Worm (Caenorhabditis elegans) whole organism, L1 larva: ENCODE results near the gene F53F8.7.

ENCODE experiments used
- C04F5.9 ChIP-seq: sonication (generic microtip); optimal IDR thresholded peaks from 2 replicates; lab custom pipeline; 2016; ENCODE audit warnings: missing genetic modification characterization, missing compliant biosample characterization
- C16A3.4 ChIP-seq: fragments of 150-350 bp; optimal IDR thresholded peaks from 2 replicates; lab custom pipeline; 2014; ENCODE audit warnings: missing biosample characterization, missing genetic modification characterization
- C34B4.2 ChIP-seq: sonication (generic microtip); optimal IDR thresholded peaks from 2 replicates; lab custom pipeline; 2017; ENCODE audit warnings: mild to moderate bottlenecking, missing genetic modification characterization, missing compliant biosample characterization
- F16B12.6 ChIP-seq: fragments of 150-350 bp; optimal IDR thresholded peaks from 2 replicates; lab custom pipeline; 2014; ENCODE audit warnings: missing biosample characterization, missing genetic modification characterization
- Y116A8C.19 ChIP-seq: sonication (generic microtip); optimal IDR thresholded peaks from 2 replicates; lab custom pipeline; 2016; ENCODE audit warnings: missing compliant biosample characterization, missing genetic modification characterization, borderline replicate concordance
- blmp-1 ChIP-seq: fragments of 150-350 bp; optimal IDR thresholded peaks from 2 replicates; lab custom pipeline; 2014; ENCODE audit warnings: missing biosample characterization, missing genetic modification characterization
- ceh-88 ChIP-seq: fragments of 200-800 bp; sonication (Bioruptor generic); IDR thresholded peaks from 2 replicates; pipeline ENCODE4 v1.3.6; 2022; ENCODE audit warnings: missing genetic modification characterization, missing compliant biosample characterization
- ces-1 ChIP-seq: fragments of 150-350 bp; optimal IDR thresholded peaks from 2 replicates; lab custom pipeline; 2014; ENCODE audit warnings: missing biosample characterization, missing genetic modification reagents, missing genetic modification characterization
- dpl-1 ChIP-seq, 3 experiments: fragments of 150-350 bp in 2 of 3; sonication (generic microtip) in 1 of 3; optimal IDR thresholded peaks; 2 replicates each; lab custom pipeline; 2014 to 2017; ENCODE audit warnings: missing biosample characterization in 3 of 3, missing genetic modification characterization in 3 of 3, missing genetic modification reagents in 3 of 3
- efl-1 ChIP-seq, 4 experiments: fragments of 150-350 bp; optimal IDR thresholded peaks in 3 of 4; peaks in 1 of 4; 1 replicate in 1 of 4; 2 replicates in 3 of 4; lab custom pipeline; 2014; ENCODE audit warnings: missing biosample characterization in 2 of 4, missing genetic modification characterization in 2 of 4, missing genetic modification reagents in 2 of 4
- egl-13 ChIP-seq: sonication (generic microtip); optimal IDR thresholded peaks from 2 replicates; lab custom pipeline; 2016; ENCODE audit warnings: missing genotype, missing genetic modification reagents, missing genetic modification characterization, missing compliant biosample characterization
- elt-3 ChIP-seq, 6 experiments: fragments of 150-350 bp in 1 of 6; sonication (generic microtip); optimal IDR thresholded peaks; 2 replicates each; lab custom pipeline; 2017 to 2018; ENCODE audit warnings: missing biosample characterization in 6 of 6, missing genetic modification characterization in 6 of 6, inconsistent platforms in 1 of 6
- fkh-10 ChIP-seq: sonication (generic microtip); optimal IDR thresholded peaks from 2 replicates; lab custom pipeline; 2017; ENCODE audit warnings: missing biosample characterization, missing genetic modification reagents, missing genetic modification characterization
- grh-1 ChIP-seq: fragments of 200-800 bp; sonication (Bioruptor generic); IDR thresholded peaks from 2 replicates; pipeline ENCODE4 v1.3.6; 2022; ENCODE audit warnings: missing genetic modification reagents, missing genetic modification characterization, missing compliant biosample characterization
- hlh-17 ChIP-seq: fragments of 200-800 bp; sonication (Bioruptor generic); optimal IDR thresholded peaks from 2 replicates; lab custom pipeline; 2018; ENCODE audit warnings: missing genetic modification characterization, mild to moderate bottlenecking, missing compliant biosample characterization, moderate library complexity, borderline replicate concordance
- hlh-4 ChIP-seq: sonication (generic microtip); optimal IDR thresholded peaks from 2 replicates; lab custom pipeline; 2016; ENCODE audit warnings: mild to moderate bottlenecking, missing genetic modification characterization, missing compliant biosample characterization
- irx-1 ChIP-seq: sonication (generic microtip); optimal IDR thresholded peaks from 2 replicates; lab custom pipeline; 2016; ENCODE audit warnings: missing genetic modification characterization, missing compliant biosample characterization
- jun-1 ChIP-seq: fragments of 150-350 bp; optimal IDR thresholded peaks from 2 replicates; lab custom pipeline; 2014; ENCODE audit warnings: missing biosample characterization, missing genetic modification reagents, missing genetic modification characterization
- lin-13 ChIP-seq: fragments of 150-350 bp; optimal IDR thresholded peaks from 2 replicates; lab custom pipeline; 2014; ENCODE audit warnings: missing biosample characterization, missing genetic modification reagents, missing genetic modification characterization
- lin-14 ChIP-seq: fragments of 200-800 bp; sonication (Bioruptor generic); optimal IDR thresholded peaks from 2 replicates; lab custom pipeline; 2018; ENCODE audit warnings: mild to moderate bottlenecking, missing genetic modification characterization, moderate library complexity, missing compliant biosample characterization
- lin-39 ChIP-seq: fragments of 150-350 bp; optimal IDR thresholded peaks from 2 replicates; lab custom pipeline; 2014; ENCODE audit warnings: missing biosample characterization, missing genetic modification reagents, missing genetic modification characterization
- lir-3 ChIP-seq: sonication (generic microtip); optimal IDR thresholded peaks from 2 replicates; lab custom pipeline; 2016; ENCODE audit warnings: mild to moderate bottlenecking, missing genetic modification characterization, moderate library complexity, missing compliant biosample characterization; ENCODE audit not compliant: poor library complexity
- lsy-2 ChIP-seq, 2 experiments: fragments of 150-350 bp; optimal IDR thresholded peaks; 2 replicates each; lab custom pipeline; 2014; ENCODE audit warnings: missing biosample characterization in 2 of 2, missing genetic modification characterization in 2 of 2
- mab-9 ChIP-seq: fragments of 200-800 bp; sonication (Bioruptor generic); IDR thresholded peaks from 2 replicates; pipeline ENCODE4 v1.3.6; 2022; ENCODE audit warnings: missing genetic modification reagents, missing genetic modification characterization, missing compliant biosample characterization
- mef-2 ChIP-seq: fragments of 150-350 bp; optimal IDR thresholded peaks from 2 replicates; lab custom pipeline; 2014; ENCODE audit warnings: missing biosample characterization, missing genetic modification characterization
- nhr-11 ChIP-seq: fragments of 150-350 bp; optimal IDR thresholded peaks from 2 replicates; lab custom pipeline; 2014; ENCODE audit warnings: missing biosample characterization, missing genetic modification characterization
- nhr-20 ChIP-seq: sonication (generic microtip); optimal IDR thresholded peaks from 2 replicates; lab custom pipeline; 2016; ENCODE audit warnings: mild to moderate bottlenecking, missing genetic modification characterization, missing compliant biosample characterization
- nhr-237 ChIP-seq: fragments of 150-350 bp; optimal IDR thresholded peaks from 2 replicates; lab custom pipeline; 2014; ENCODE audit warnings: missing biosample characterization, missing genetic modification characterization
- nhr-28 ChIP-seq: fragments of 150-350 bp; optimal IDR thresholded peaks from 2 replicates; lab custom pipeline; 2014; ENCODE audit warnings: missing biosample characterization, missing genetic modification characterization
- nhr-76 ChIP-seq: sonication (generic microtip); optimal IDR thresholded peaks from 2 replicates; lab custom pipeline; 2017; ENCODE audit warnings: missing biosample characterization, missing genetic modification characterization
- nhr-77 ChIP-seq: fragments of 150-350 bp; optimal IDR thresholded peaks from 2 replicates; lab custom pipeline; 2014; ENCODE audit warnings: missing biosample characterization, missing genetic modification characterization
- nhr-84 ChIP-seq: sonication (generic microtip); optimal IDR thresholded peaks from 2 replicates; lab custom pipeline; 2017; ENCODE audit warnings: missing biosample characterization, missing genetic modification characterization
- nhr-85 ChIP-seq: sonication (generic microtip); peaks from one replicate; lab custom pipeline; 2016; ENCODE audit warnings: missing genetic modification characterization, inconsistent platforms, missing compliant biosample characterization
- pag-3 ChIP-seq: sonication (generic microtip); optimal IDR thresholded peaks from 2 replicates; lab custom pipeline; 2017; ENCODE audit warnings: missing genetic modification characterization, mild to moderate bottlenecking, missing compliant biosample characterization, antibody characterized with exemption, borderline replicate concordance; ENCODE audit not compliant: insufficient read depth
- pax-3 ChIP-seq: fragments of 200-800 bp; sonication (Bioruptor generic); optimal IDR thresholded peaks from 2 replicates; lab custom pipeline; 2018; ENCODE audit warnings: mild to moderate bottlenecking, missing genetic modification characterization, moderate library complexity, missing compliant biosample characterization
- sox-4 ChIP-seq: sonication (generic microtip); optimal IDR thresholded peaks from 2 replicates; lab custom pipeline; 2016; ENCODE audit warnings: missing genetic modification characterization, missing compliant biosample characterization
- sptf-1 ChIP-seq: fragments of 150-350 bp; optimal IDR thresholded peaks from 2 replicates; lab custom pipeline; 2014; ENCODE audit warnings: missing biosample characterization, missing genetic modification characterization
- unc-30 ChIP-seq: sonication (generic microtip); optimal IDR thresholded peaks from 2 replicates; lab custom pipeline; 2017; ENCODE audit warnings: missing biosample characterization, missing genetic modification characterization
- unc-62 ChIP-seq: fragments of 150-350 bp; optimal IDR thresholded peaks from 2 replicates; lab custom pipeline; 2014; ENCODE audit warnings: missing biosample characterization, missing genetic modification reagents, missing genetic modification characterization
- unc-86 ChIP-seq: sonication (generic microtip); optimal IDR thresholded peaks from 2 replicates; lab custom pipeline; 2016; ENCODE audit warnings: missing genetic modification characterization, missing compliant biosample characterization
- vab-15 ChIP-seq: sonication (generic microtip); optimal IDR thresholded peaks from 2 replicates; lab custom pipeline; 2017; ENCODE audit warnings: missing genotype, mild to moderate bottlenecking, missing genetic modification characterization, missing compliant biosample characterization
- zag-1 ChIP-seq: fragments of 150-350 bp; optimal IDR thresholded peaks from 2 replicates; lab custom pipeline; 2014; ENCODE audit warnings: missing biosample characterization, missing genetic modification characterization

Gene F53F8.7

ce11 chrV:20692903-20693302 lies 5.3 kb downstream of the F53F8.7 start (continued):
- TF ChIP-seq efl-1 (optimal IDR thresholded peaks at IDR 0.05; lab: Kevin White, UChicago) (no peak), efl-1 (GFP tag; optimal IDR thresholded peaks at IDR 0.05 in 1 of 2; lab: Kevin White, UChicago) (no peak), lin-13 (GFP tag; lab: Kevin White, UChicago) (peak; percentile 23), sox-4 (tag; lab: Kevin White, UChicago) (no peak), nhr-85 (tag; lab: Kevin White, UChicago) (peak; percentile 96), egl-13 (no peak), lir-3 (no peak), unc-30 (tag; lab: Kevin White, UChicago) (no peak), nhr-20 (tag; lab: Kevin White, UChicago) (peak; percentile 70), nhr-76 (tag; lab: Kevin White, UChicago) (no peak), pag-3 (tag; lab: Kevin White, UChicago) (peak; percentile 91), nhr-84 (tag; lab: Kevin White, UChicago) (no peak), hlh-4 (tag; lab: Kevin White, UChicago) (no peak), C16A3.4 (tag; lab: Kevin White, UChicago) (no peak), blmp-1 (peak; percentile 57), nhr-77 (tag; lab: Kevin White, UChicago) (no peak), lin-14 (GFP tag; lab: Kevin White, UChicago) (peak; percentile 69), elt-3 (tag; optimal IDR thresholded peaks at IDR 0.05; lab: Kevin White, UChicago) (peak in 4 of 6 experiments; percentile 44 to 78 (median 66)), sptf-1 (no peak), dpl-1 (GFP tag; optimal IDR thresholded peaks at IDR 0.05; lab: Kevin White, UChicago) (peak in 1 of 3 experiments; percentile 17), Y116A8C.19 (tag; lab: Kevin White, UChicago) (no peak), mef-2 (tag; lab: Kevin White, UChicago) (no peak), hlh-17 (GFP tag; lab: Kevin White, UChicago) (no peak), nhr-237 (tag; lab: Kevin White, UChicago) (no peak), ceh-88 (GFP tag; lab: Robert Waterston, UW) (no peak), lin-39 (tag; lab: Kevin White, UChicago) (no peak), pax-3 (tag; lab: Kevin White, UChicago) (no peak), jun-1 (no peak), ces-1 (GFP tag; lab: Kevin White, UChicago) (no peak), fkh-10 (no peak), F16B12.6 (tag; lab: Kevin White, UChicago) (no peak), unc-62 (no peak), mab-9 (no peak), C34B4.2 (tag; lab: Kevin White, UChicago) (no peak), irx-1 (tag; lab: Kevin White, UChicago) (no peak), zag-1 (no peak), vab-15 (no peak)

ce11 chrV:20691585-20691984 lies 6.6 kb downstream of the F53F8.7 start, which contains the start of gene F53F8.4:
Gene F53F8.4 (minus strand): TSS chrV:20691685.
- TF ChIP-seq nhr-28 (no peak), C04F5.9 (no peak), unc-86 (tag; lab: Kevin White, UChicago) (no peak), nhr-85 (tag; lab: Kevin White, UChicago) (peak; percentile 65)

- TF ChIP-seq lsy-2 (tag; optimal IDR thresholded peaks at IDR 0.05; lab: Kevin White, UChicago) (no peak), efl-1 (optimal IDR thresholded peaks at IDR 0.05; lab: Kevin White, UChicago) (no peak), efl-1 (GFP tag; optimal IDR thresholded peaks at IDR 0.05 in 1 of 2; lab: Kevin White, UChicago) (no peak), F16B12.6 (tag; lab: Kevin White, UChicago) (no peak), lin-39 (tag; lab: Kevin White, UChicago) (no peak), grh-1 (no peak), nhr-11 (tag; lab: Kevin White, UChicago) (no peak)
- TF ChIP-seq, all 84 proteins: peak for 0
Observed at ce11 chrV:20689481-20690039, 8.6 kb downstream of the F53F8.7 start, which contains the start of gene F53F8.3. Gene F53F8.3 (minus strand): TSS chrV:20689531.
